In genomic region chrII:4284305-4285193, ce11 we compare ENCODE assay signal across 3 worm cellular contexts.
A peak's percentile ranks its signal among the peaks of the same experiment; 100 is the strongest.
TF ChIP-seq lines count a peak whose summit lies in the region.

No protein-coding gene starts in this region.

TF ChIP-seq in whole organism, L3 larva, 47 proteins besides CTCF, POLR2A, EP300 and RAD21:
- TF ChIP-seq daf-12 (tag; optimal IDR thresholded peaks at IDR 0.05; lab: Kevin White, UChicago) (no peak), unc-39 (tag; optimal IDR thresholded peaks at IDR 0.05; lab: Kevin White, UChicago) (no peak), ama-1 (optimal IDR thresholded peaks at IDR 0.05; lab: Kevin White, UChicago) (no peak), nfya-1 (tag; optimal IDR thresholded peaks at IDR 0.05; lab: Kevin White, UChicago; ENCODE audit: insufficient read depth) (peak; percentile 88), fkh-2 (tag; optimal IDR thresholded peaks at IDR 0.05; lab: Kevin White, UChicago) (no peak)

TF ChIP-seq in whole organism, late embryonic, 69 proteins besides CTCF, POLR2A, EP300 and RAD21:
- TF ChIP-seq nfya-1 (tag; optimal IDR thresholded peaks at IDR 0.05; lab: Kevin White, UChicago) (peak; percentile 81), hlh-13 (GFP tag; optimal IDR thresholded peaks at IDR 0.05; lab: Kevin White, UChicago) (no peak)

TF ChIP-seq in whole organism, young adult, 124 proteins besides CTCF, POLR2A, EP300 and RAD21:
- TF ChIP-seq ztf-22 (GFP tag; optimal IDR thresholded peaks at IDR 0.05; lab: Kevin White, UChicago) (no peak), nfyb-1 (GFP tag; IDR thresholded peaks at IDR 0.05; lab: Robert Waterston, UW) (peak; percentile 66; the same call in 1 of the 2 replicates)
TF ChIP-seq in whole organism, young adult: peak in this region for 1.
